Fruit fly (Drosophila melanogaster): ENCODE measurements around the gene CG3552.

CG3552 gene

dm6 chr3L:9410754-9411423, 45.2 kb upstream of the CG3552 start, which contains the start of the genes CG4022 and Cpsf5 (continued):
- TF ChIP-seq ATbp (GFP tag; optimal IDR thresholded peaks at IDR 0.05) = peak; percentile 62
- no peak for TF ChIP-seq CG11398 (GFP tag; optimal IDR thresholded peaks at IDR 0.05)
- no peak for TF ChIP-seq luna (GFP tag; optimal IDR thresholded peaks at IDR 0.05)
- TF ChIP-seq CG10209 (GFP tag; optimal IDR thresholded peaks at IDR 0.05) = peak; percentile 80
- no peak for TF ChIP-seq CG5180 (GFP tag; optimal IDR thresholded peaks at IDR 0.05)
- TF ChIP-seq CG11560 (tag; IDR thresholded peaks at IDR 0.05) = 0 out of 3 replicates have a peak, but pooled peaks have one; percentile 20
- peak; percentile 52 for TF ChIP-seq BEAF-32 (GFP tag; optimal IDR thresholded peaks at IDR 0.05)
- peak; percentile 26; the same call in 1 of the 3 replicates for TF ChIP-seq CG2199 (GFP tag; IDR thresholded peaks at IDR 0.05)
- TF ChIP-seq inv (GFP tag; IDR thresholded peaks at IDR 0.05; ENCODE audit: partially characterized antibody) = peak; percentile 49; the same call in 1 of the 2 replicates
- no peak for TF ChIP-seq tll (GFP tag; optimal IDR thresholded peaks at IDR 0.05)
- peak; percentile 35 for TF ChIP-seq grn (GFP tag; optimal IDR thresholded peaks at IDR 0.05)
- TF ChIP-seq amos (GFP tag; IDR thresholded peaks at IDR 0.05; ENCODE audit: partially characterized antibody) = peak; percentile 48; the same call in 1 of the 2 replicates
- no peak for TF ChIP-seq jigr1 (GFP tag; IDR thresholded peaks at IDR 0.05)
- TF ChIP-seq HLH54F (GFP tag; optimal IDR thresholded peaks at IDR 0.05) = peak; percentile 75
- TF ChIP-seq CG8765 (GFP tag; IDR thresholded peaks at IDR 0.05) = peak; percentile 66; the same call in 1 of the 2 replicates
- peak; percentile 61 for TF ChIP-seq Camta (GFP tag; optimal IDR thresholded peaks at IDR 0.05)
- peak; percentile 79 for TF ChIP-seq caup (GFP tag; optimal IDR thresholded peaks at IDR 0.05; ENCODE audit: severe bottlenecking)
- TF ChIP-seq NFAT (GFP tag; IDR thresholded peaks at IDR 0.05) = peak; percentile 72
- peak; percentile 42 for TF ChIP-seq CG1233 (GFP tag; optimal IDR thresholded peaks at IDR 0.05)
- TF ChIP-seq Dip3 (GFP tag; optimal IDR thresholded peaks at IDR 0.05) = peak; percentile 53
- peak; percentile 46 to 83 for TF ChIP-seq Hr51 (GFP tag; optimal IDR thresholded peaks at IDR 0.05)
- peak; percentile 71 for TF ChIP-seq gfzf (GFP tag; optimal IDR thresholded peaks at IDR 0.05)
- TF ChIP-seq CG11093 (GFP tag; IDR thresholded peaks at IDR 0.05) = peak; percentile 76; the same call in 2 of the 3 replicates
- no peak for TF ChIP-seq wek (GFP tag; optimal IDR thresholded peaks at IDR 0.05)
- TF ChIP-seq CG31224 (GFP tag; IDR thresholded peaks at IDR 0.05) = peak; percentile 57
- TF ChIP-seq Pdp1 (GFP tag; optimal IDR thresholded peaks at IDR 0.05) = peak; percentile 70 to 79
- no peak for TF ChIP-seq pfk (GFP tag; optimal IDR thresholded peaks at IDR 0.05)
- no peak for TF ChIP-seq CG2129 (GFP tag; IDR thresholded peaks at IDR 0.05; ENCODE audit: partially characterized antibody)
- peak; percentile 83 for TF ChIP-seq zfh1 (GFP tag; IDR thresholded peaks at IDR 0.05)
- no peak for TF ChIP-seq CG12236 (GFP tag; optimal IDR thresholded peaks at IDR 0.05)
- TF ChIP-seq CG2712 (tag; optimal IDR thresholded peaks at IDR 0.05) = peak; percentile 91
- TF ChIP-seq CG8290 (GFP tag; optimal IDR thresholded peaks at IDR 0.05) = peak; percentile 80
- TF ChIP-seq CG8290 (tag; optimal IDR thresholded peaks at IDR 0.05) = peak; percentile 31 to 35
- peak; percentile 47 for TF ChIP-seq BtbVII (GFP tag; optimal IDR thresholded peaks at IDR 0.05)
- TF ChIP-seq CG7745 (tag; optimal IDR thresholded peaks at IDR 0.05) = peak; percentile 99
- TF ChIP-seq CHES-1-like (GFP tag; optimal IDR thresholded peaks at IDR 0.05) = peak; percentile 60
- TF ChIP-seq CG32767 (GFP tag; IDR thresholded peaks at IDR 0.05) = peak; percentile 91
- TF ChIP-seq CG4730 (GFP tag; IDR thresholded peaks at IDR 0.05) = peak; percentile 62
- no peak for TF ChIP-seq CG8359 (GFP tag; optimal IDR thresholded peaks at IDR 0.05; ENCODE audit: borderline replicate concordance)
- no peak for TF ChIP-seq Hr39 (optimal IDR thresholded peaks at IDR 0.05)
- peak; percentile 88 for TF ChIP-seq CG3847 (GFP tag; IDR thresholded peaks at IDR 0.05)
- peak; percentile 86 for TF ChIP-seq CG10366 (GFP tag; IDR thresholded peaks at IDR 0.05)
- no peak for TF ChIP-seq fru (optimal IDR thresholded peaks at IDR 0.05)
- no peak for TF ChIP-seq Jarid2 (GFP tag; optimal IDR thresholded peaks at IDR 0.05)
- no peak for TF ChIP-seq crc (GFP tag; optimal IDR thresholded peaks at IDR 0.05)
- no peak for TF ChIP-seq hb (GFP tag; IDR thresholded peaks at IDR 0.05; ENCODE audit: partially characterized antibody)
- peak; percentile 87 for TF ChIP-seq ken (GFP tag; IDR thresholded peaks at IDR 0.05)
- TF ChIP-seq CG8089 (GFP tag; optimal IDR thresholded peaks at IDR 0.05) = peak; percentile 20
- peak; percentile 44 for TF ChIP-seq Myb (GFP tag; optimal IDR thresholded peaks at IDR 0.05)

Data from whole organism, embryonic.